Worm (Caenorhabditis elegans) whole organism, L1 larva: ENCODE results near the gene nhr-268.

Source experiments
- ceh-8 ChIP-seq: fragments of 200-800 bp; sonication (Bioruptor generic); optimal IDR thresholded peaks from 2 replicates; lab custom pipeline; 2018; ENCODE audit warnings: mild to moderate bottlenecking, missing genetic modification characterization, moderate library complexity, missing compliant biosample characterization
- hlh-17 ChIP-seq: fragments of 200-800 bp; sonication (Bioruptor generic); optimal IDR thresholded peaks from 2 replicates; lab custom pipeline; 2018; ENCODE audit warnings: missing genetic modification characterization, mild to moderate bottlenecking, missing compliant biosample characterization, moderate library complexity, borderline replicate concordance
- sup-37 ChIP-seq: fragments of 200-800 bp; sonication (Bioruptor generic); optimal IDR thresholded peaks from 2 replicates; lab custom pipeline; 2018; ENCODE audit warnings: mild to moderate bottlenecking, missing genetic modification characterization, missing compliant biosample characterization
- unc-62 ChIP-seq: fragments of 150-350 bp; optimal IDR thresholded peaks from 2 replicates; lab custom pipeline; 2014; ENCODE audit warnings: missing biosample characterization, missing genetic modification reagents, missing genetic modification characterization

DNA sequence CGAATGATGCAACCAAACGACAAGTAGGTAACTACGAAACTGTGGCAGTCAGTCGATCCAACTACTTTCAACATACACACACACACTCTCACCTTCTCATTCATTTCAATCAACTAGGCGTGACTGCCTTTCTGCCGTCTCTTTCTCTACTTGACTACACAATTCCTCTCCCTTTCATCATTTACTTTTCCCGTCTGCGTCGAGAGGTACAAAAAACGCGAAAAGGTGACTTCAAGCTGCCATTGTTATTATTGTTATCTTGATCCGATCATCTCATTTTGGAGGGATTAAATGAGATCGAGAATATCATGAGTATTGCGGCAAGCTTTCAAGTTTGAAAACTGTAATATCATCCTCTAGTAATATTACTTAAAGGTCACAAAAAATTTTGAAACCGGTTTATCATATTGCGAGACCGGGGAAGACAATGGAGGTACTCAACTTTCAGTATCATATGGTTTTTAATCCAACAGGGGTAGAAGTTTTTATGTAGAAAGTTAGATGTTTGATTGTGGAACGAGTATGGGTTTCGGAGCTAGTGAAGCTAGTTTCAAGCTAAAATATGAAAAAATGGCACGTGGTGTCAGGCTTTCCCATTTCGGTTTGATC lies 25.9 kb upstream of the nhr-268 start:
- TF ChIP-seq sup-37 (no peak), hlh-17 (GFP tag; lab: Kevin White, UChicago) (no peak), ceh-8 (no peak), unc-62 (no peak)
